Fruit fly (Drosophila melanogaster) whole organism, embryonic: Measurements from ENCODE around the gene gdl.

Experiments
- Adf1 ChIP-seq: fragments of 200-800 bp; sonication (Bioruptor generic); IDR thresholded peaks from 2 replicates; pipeline ENCODE4 v1.3.6; 2022; ENCODE audit warnings: missing biosample characterization, missing genetic modification characterization
- CG10979 ChIP-seq: fragments of 200-800 bp; sonication (Bioruptor generic); optimal IDR thresholded peaks from 2 replicates; lab custom pipeline; 2018; ENCODE audit warnings: missing biosample characterization, mild to moderate bottlenecking, missing genetic modification characterization, moderate library complexity
- CG11093 ChIP-seq: fragments of 200-800 bp; sonication (Bioruptor generic); IDR thresholded peaks from 3 replicates; pipeline ENCODE4 v1.3.6; 2022; ENCODE audit warnings: missing biosample characterization, missing genetic modification characterization
- CG11696 ChIP-seq: fragments of 200-800 bp; sonication (Bioruptor generic); IDR thresholded peaks from 2 replicates; pipeline ENCODE4 v1.3.6; 2022; ENCODE audit warnings: missing biosample characterization, missing genetic modification characterization
- CG12236 ChIP-seq: fragments of 200-800 bp; sonication (Bioruptor generic); optimal IDR thresholded peaks from 2 replicates; lab custom pipeline; 2016; ENCODE audit warnings: missing biosample characterization, missing genetic modification characterization
- CG12744 ChIP-seq: fragments of 200-800 bp; sonication (Bioruptor generic); optimal IDR thresholded peaks from 2 replicates; lab custom pipeline; 2016; ENCODE audit warnings: missing biosample characterization, missing genetic modification characterization
- CG13424 ChIP-seq: fragments of 200-800 bp; sonication (Bioruptor generic); optimal IDR thresholded peaks from 2 replicates; lab custom pipeline; 2019; ENCODE audit warnings: missing biosample characterization, mild to moderate bottlenecking, missing genetic modification characterization, moderate library complexity
- CG14965 ChIP-seq: fragments of 200-800 bp; sonication (Bioruptor generic); optimal IDR thresholded peaks from 2 replicates; lab custom pipeline; 2016; ENCODE audit warnings: missing biosample characterization, missing genetic modification characterization, borderline replicate concordance
- CG16815 ChIP-seq: fragments of 200-800 bp; sonication (Bioruptor generic); optimal IDR thresholded peaks from 3 replicates; lab custom pipeline; 2017; ENCODE audit warnings: missing biosample characterization, mild to moderate bottlenecking, missing genetic modification characterization
- CG2712 ChIP-seq: fragments of 200-800 bp; optimal IDR thresholded peaks from 3 replicates; lab custom pipeline; 2019; ENCODE audit warnings: missing biosample characterization, mild to moderate bottlenecking, missing genetic modification characterization, moderate library complexity
- CG31388 ChIP-seq: fragments of 200-800 bp; sonication (Bioruptor generic); optimal IDR thresholded peaks from 2 replicates; lab custom pipeline; 2016; ENCODE audit warnings: missing biosample characterization, missing genetic modification characterization
- CG3163 ChIP-seq: fragments of 200-800 bp; sonication (Bioruptor generic); optimal IDR thresholded peaks from 3 replicates; lab custom pipeline; 2016; ENCODE audit warnings: missing biosample characterization, missing genetic modification characterization
- CG32532 ChIP-seq: fragments of 200-800 bp; sonication (Bioruptor generic); IDR thresholded peaks from 2 replicates; pipeline ENCODE4 v1.3.6; 2022; ENCODE audit warnings: missing biosample characterization, missing genetic modification characterization
- CG4360 ChIP-seq: fragments of 200-800 bp; sonication (Bioruptor generic); IDR thresholded peaks from 2 replicates; pipeline ENCODE4 v1.3.6; 2022; ENCODE audit warnings: missing biosample characterization, missing genetic modification characterization
- CG4617 ChIP-seq: fragments of 200-800 bp; sonication (Bioruptor generic); optimal IDR thresholded peaks from 3 replicates; lab custom pipeline; 2016; ENCODE audit warnings: missing biosample characterization, missing genetic modification characterization, borderline replicate concordance
- CG6813 ChIP-seq: fragments of 200-800 bp; sonication (Bioruptor generic); optimal IDR thresholded peaks from 2 replicates; lab custom pipeline; 2017; ENCODE audit warnings: missing biosample characterization, missing genetic modification characterization, mild to moderate bottlenecking, moderate library complexity, missing genetic modification reagents
- CG7271 ChIP-seq: fragments of 200-800 bp; sonication (Bioruptor generic); optimal IDR thresholded peaks from 2 replicates; lab custom pipeline; 2018; ENCODE audit warnings: missing biosample characterization, mild to moderate bottlenecking, missing genetic modification characterization, moderate library complexity
- CG7839 ChIP-seq: fragments of 200-800 bp; sonication (Bioruptor generic); optimal IDR thresholded peaks from 3 replicates; lab custom pipeline; 2018; ENCODE audit warnings: missing biosample characterization, mild to moderate bottlenecking, missing genetic modification characterization, moderate library complexity
- CG8388 ChIP-seq: fragments of 200-800 bp; sonication (Bioruptor generic); optimal IDR thresholded peaks from 2 replicates; lab custom pipeline; 2019; ENCODE audit warnings: missing biosample characterization, mild to moderate bottlenecking, missing genetic modification characterization, moderate library complexity
- CG9817 ChIP-seq: fragments of 200-800 bp; sonication (Bioruptor generic); optimal IDR thresholded peaks from 2 replicates; lab custom pipeline; 2018; ENCODE audit warnings: missing biosample characterization, mild to moderate bottlenecking, missing genetic modification characterization, moderate library complexity
- Camta ChIP-seq: fragments of 200-800 bp; sonication (Bioruptor generic); optimal IDR thresholded peaks from 2 replicates; lab custom pipeline; 2016; ENCODE audit warnings: missing biosample characterization, missing genetic modification characterization
- Chrac-16 ChIP-seq: fragments of 200-800 bp; sonication (Bioruptor generic); optimal IDR thresholded peaks from 3 replicates; lab custom pipeline; 2016; ENCODE audit warnings: missing biosample characterization, missing genetic modification characterization
- Dbx ChIP-seq: fragments of 200-800 bp; sonication (Bioruptor generic); IDR thresholded peaks from 3 replicates; pipeline ENCODE4 v1.3.6; 2022; ENCODE audit warnings: missing biosample characterization, missing genetic modification characterization
- Gsc ChIP-seq: fragments of 200-800 bp; sonication (Bioruptor generic); IDR thresholded peaks from 2 replicates; pipeline ENCODE4 v1.3.6; 2022; ENCODE audit warnings: missing biosample characterization, missing genetic modification characterization
- H15 ChIP-seq: fragments of 200-800 bp; sonication (Bioruptor generic); IDR thresholded peaks from 3 replicates; pipeline ENCODE4 v1.3.6; 2022; ENCODE audit warnings: missing biosample characterization, missing genetic modification characterization
- Hmx ChIP-seq: fragments of 200-800 bp; sonication (Bioruptor generic); optimal IDR thresholded peaks from 2 replicates; lab custom pipeline; 2016; ENCODE audit warnings: missing biosample characterization, missing genetic modification characterization
- Lim3 ChIP-seq: fragments of 200-800 bp; sonication (Bioruptor generic); IDR thresholded peaks from 2 replicates; pipeline ENCODE4 v1.3.6; 2022; ENCODE audit warnings: missing biosample characterization, missing genetic modification characterization
- Mad ChIP-seq: fragments of 200-800 bp; sonication (Bioruptor generic); optimal IDR thresholded peaks from 2 replicates; lab custom pipeline; 2016; ENCODE audit warnings: missing biosample characterization, missing genetic modification characterization
- Mes4 ChIP-seq: fragments of 200-800 bp; sonication (Bioruptor generic); optimal IDR thresholded peaks from 2 replicates; lab custom pipeline; 2016; ENCODE audit warnings: missing biosample characterization, missing genetic modification characterization
- Poxn ChIP-seq: fragments of 200-800 bp; sonication (Bioruptor generic); IDR thresholded peaks from 2 replicates; pipeline ENCODE4 v1.3.6; 2022; ENCODE audit warnings: missing biosample characterization, missing genetic modification characterization
- Ravus ChIP-seq: fragments of 200-800 bp; sonication (Bioruptor generic); IDR thresholded peaks from 2 replicates; pipeline ENCODE4 v1.3.6; 2022; ENCODE audit warnings: missing biosample characterization, missing genetic modification characterization
- Side ChIP-seq: fragments of 200-800 bp; sonication (Bioruptor generic); optimal IDR thresholded peaks from 2 replicates; lab custom pipeline; 2016; ENCODE audit warnings: missing biosample characterization, missing genetic modification characterization
- Spps ChIP-seq: fragments of 200-800 bp; sonication (Bioruptor generic); optimal IDR thresholded peaks from 2 replicates; lab custom pipeline; 2018; ENCODE audit warnings: missing biosample characterization, mild to moderate bottlenecking, missing genetic modification characterization
- TFAM ChIP-seq: fragments of 200-800 bp; sonication (Bioruptor generic); optimal IDR thresholded peaks from 2 replicates; lab custom pipeline; 2017; ENCODE audit warnings: missing biosample characterization, missing genetic modification characterization, inconsistent platforms
- Tbp ChIP-seq: fragments of >200 bp; optimal IDR thresholded peaks from 2 replicates; lab custom pipeline; 2018; ENCODE audit warnings: missing biosample characterization, missing genetic modification characterization
- ase ChIP-seq: fragments of 200-800 bp; sonication (Bioruptor generic); IDR thresholded peaks from 3 replicates; pipeline ENCODE4 v1.3.6; 2022; ENCODE audit warnings: missing biosample characterization, missing genetic modification characterization
- bcd ChIP-seq: fragments of 200-800 bp; sonication (Bioruptor generic); optimal IDR thresholded peaks from 2 replicates; lab custom pipeline; 2017; ENCODE audit warnings: missing biosample characterization, mild to moderate bottlenecking, missing genetic modification characterization
- cato ChIP-seq: fragments of 200-800 bp; sonication (Bioruptor generic); optimal IDR thresholded peaks from 2 replicates; lab custom pipeline; 2016; ENCODE audit warnings: missing biosample characterization, missing genetic modification characterization, borderline replicate concordance
- chn ChIP-seq: fragments of 200-800 bp; sonication (Bioruptor generic); optimal IDR thresholded peaks from 2 replicates; lab custom pipeline; 2016; ENCODE audit warnings: missing biosample characterization, missing genetic modification characterization
- crol ChIP-seq: fragments of 200-800 bp; sonication (Bioruptor generic); IDR thresholded peaks from 2 replicates; pipeline ENCODE4 v1.3.6; 2022; ENCODE audit warnings: missing biosample characterization, missing genetic modification characterization
- dmrt11E ChIP-seq: fragments of 200-800 bp; sonication (Bioruptor generic); optimal IDR thresholded peaks from 3 replicates; lab custom pipeline; 2018; ENCODE audit warnings: missing biosample characterization, mild to moderate bottlenecking, missing genetic modification characterization, moderate library complexity
- exex ChIP-seq: fragments of 200-800 bp; sonication (Bioruptor generic); optimal IDR thresholded peaks from 4 replicates; lab custom pipeline; 2018; ENCODE audit warnings: missing biosample characterization, mild to moderate bottlenecking, missing genetic modification characterization, moderate library complexity
- fd3F ChIP-seq: fragments of 200-800 bp; sonication (Bioruptor generic); optimal IDR thresholded peaks from 2 replicates; lab custom pipeline; 2018; ENCODE audit warnings: missing biosample characterization, mild to moderate bottlenecking, missing genetic modification characterization, moderate library complexity
- hb ChIP-seq: fragments of 200-800 bp; sonication (Bioruptor generic); IDR thresholded peaks from 3 replicates; pipeline ENCODE4 v1.3.6; 2022; ENCODE audit warnings: missing biosample characterization, missing genetic modification characterization; ENCODE audit not compliant: partially characterized antibody
- insv ChIP-seq, 2 experiments: fragments of 200-800 bp; sonication (Bioruptor generic); optimal IDR thresholded peaks; 3 replicates each; lab custom pipeline; 2016 to 2018; ENCODE audit warnings: missing biosample characterization in 2 of 2, missing genetic modification characterization in 2 of 2
- lbe ChIP-seq: fragments of 200-800 bp; sonication (Bioruptor generic); optimal IDR thresholded peaks from 2 replicates; lab custom pipeline; 2016; ENCODE audit warnings: missing biosample characterization, mild to moderate bottlenecking, missing genetic modification characterization
- mam ChIP-seq: fragments of 200-800 bp; sonication (Bioruptor generic); optimal IDR thresholded peaks from 3 replicates; lab custom pipeline; 2016; ENCODE audit warnings: missing biosample characterization, missing genetic modification characterization
- oc ChIP-seq: fragments of 200-800 bp; sonication (Bioruptor generic); optimal IDR thresholded peaks from 2 replicates; lab custom pipeline; 2018; ENCODE audit warnings: missing biosample characterization, mild to moderate bottlenecking, missing genetic modification characterization, moderate library complexity
- sisA ChIP-seq: fragments of 200-800 bp; sonication (Bioruptor generic); IDR thresholded peaks from 2 replicates; pipeline ENCODE4 v1.3.6; 2022; ENCODE audit warnings: missing biosample characterization, missing genetic modification characterization
- sug ChIP-seq: fragments of 200-800 bp; optimal IDR thresholded peaks from 2 replicates; lab custom pipeline; 2019; ENCODE audit warnings: missing biosample characterization, mild to moderate bottlenecking, missing genetic modification characterization, moderate library complexity
- vvl ChIP-seq: fragments of 200-800 bp; sonication (Bioruptor generic); IDR thresholded peaks from 2 replicates; pipeline ENCODE4 v1.3.6; 2022; ENCODE audit warnings: missing biosample characterization, missing genetic modification characterization

Gene gdl

dm6 chr3L:15494599-15495271, 14.5 kb upstream of the gdl start (continued):
- TF ChIP-seq oc (tag; lab: Kevin White, UChicago) (no peak), Hmx (no peak), sisA (GFP tag; lab: Robert Waterston, UW) (no peak), CG6813 (no peak), Poxn (GFP tag; lab: Robert Waterston, UW) (no peak), Chrac-16 (GFP tag; lab: Kevin White, UChicago) (no peak), exex (peak; percentile 21), H15 (no peak), TFAM (GFP tag; lab: Kevin White, UChicago) (no peak), Adf1 (no peak), CG32532 (no peak), Mad (GFP tag; lab: Kevin White, UChicago) (no peak), CG13424 (tag; lab: Kevin White, UChicago) (no peak), CG14965 (GFP tag; lab: Kevin White, UChicago) (no peak), fd3F (no peak), Spps (tag; lab: Kevin White, UChicago) (no peak), CG3163 (GFP tag; lab: Kevin White, UChicago) (peak; percentile 86), CG11093 (GFP tag; lab: Robert Waterston, UW) (no peak), Gsc (GFP tag; lab: Robert Waterston, UW) (no peak), Mes4 (GFP tag; lab: Kevin White, UChicago) (no peak), crol (no peak), CG10979 (tag; lab: Kevin White, UChicago) (no peak), Ravus (GFP tag; lab: Robert Waterston, UW) (no peak), Side (no peak), insv (GFP tag; optimal IDR thresholded peaks at IDR 0.05; lab: Kevin White, UChicago) (no peak), CG16815 (GFP tag; lab: Kevin White, UChicago) (no peak), bcd (GFP tag; lab: Kevin White, UChicago) (no peak), Lim3 (no peak), CG8388 (GFP tag; lab: Kevin White, UChicago) (no peak), CG12744 (GFP tag; lab: Kevin White, UChicago) (no peak), ase (GFP tag; lab: Robert Waterston, UW) (no peak), CG4617 (GFP tag; lab: Kevin White, UChicago) (no peak), vvl (GFP tag; lab: Robert Waterston, UW) (0 out of 2 replicates have a peak, but pooled peaks have one; percentile 0), cato (GFP tag; lab: Kevin White, UChicago) (no peak), lbe (GFP tag; lab: Kevin White, UChicago) (no peak), chn (GFP tag; lab: Kevin White, UChicago) (no peak), mam (GFP tag; lab: Kevin White, UChicago) (no peak), CG7839 (tag; lab: Kevin White, UChicago) (no peak), CG4360 (GFP tag; lab: Robert Waterston, UW) (no peak), Tbp (GFP tag; lab: Kevin White, UChicago) (no peak), CG11696 (GFP tag; lab: Robert Waterston, UW) (no peak), CG7271 (no peak), CG2712 (no peak), dmrt11E (tag; lab: Kevin White, UChicago) (no peak), sug (tag; lab: Kevin White, UChicago) (peak; percentile 1), Camta (GFP tag; lab: Kevin White, UChicago) (no peak), CG31388 (GFP tag; lab: Kevin White, UChicago) (no peak), CG12236 (GFP tag; lab: Kevin White, UChicago) (no peak), Dbx (GFP tag; lab: Robert Waterston, UW) (0 out of 3 replicates have a peak, but pooled peaks have one; percentile 35), CG9817 (tag; lab: Kevin White, UChicago) (no peak), hb (GFP tag; lab: Robert Waterston, UW) (no peak)
